Fruit fly (Drosophila melanogaster): Measurements from ENCODE around the gene spi.
A peak's percentile ranks its signal among the peaks of the same experiment; 100 is the strongest.

spi gene

dm6 chr2L:19548158-19548557 is 29.0 kb downstream of the spi start, which contains the start of gene Tep4 (continued):
- TF ChIP-seq CG12071 (GFP tag; optimal IDR thresholded peaks at IDR 0.05) = no peak
- no peak for TF ChIP-seq cg (GFP tag; optimal IDR thresholded peaks at IDR 0.05)
- no peak for TF ChIP-seq caup (GFP tag; optimal IDR thresholded peaks at IDR 0.05; ENCODE audit: severe bottlenecking)
- TF ChIP-seq CG18599 (GFP tag; optimal IDR thresholded peaks at IDR 0.05) = no peak
- no peak for TF ChIP-seq wdn (GFP tag; IDR thresholded peaks at IDR 0.05)
- peak in 1 of 2 experiments; percentile 39 for TF ChIP-seq Pdp1 (GFP tag; optimal IDR thresholded peaks at IDR 0.05)
- TF ChIP-seq CG15073 (GFP tag; optimal IDR thresholded peaks at IDR 0.05) = no peak
- TF ChIP-seq CG8359 (GFP tag; optimal IDR thresholded peaks at IDR 0.05; ENCODE audit: borderline replicate concordance) = no peak
- TF ChIP-seq ssp (GFP tag; IDR thresholded peaks at IDR 0.05) = no peak
- no peak for TF ChIP-seq br (optimal IDR thresholded peaks at IDR 0.05)
- TF ChIP-seq gro (GFP tag; optimal IDR thresholded peaks at IDR 0.05) = no peak
- no peak for TF ChIP-seq CG7745 (tag; optimal IDR thresholded peaks at IDR 0.05)
- no peak for TF ChIP-seq Scr (GFP tag; IDR thresholded peaks at IDR 0.05; ENCODE audit: partially characterized antibody)
- TF ChIP-seq CG7987 (GFP tag; optimal IDR thresholded peaks at IDR 0.05) = no peak
- no peak for TF ChIP-seq Asciz (GFP tag; optimal IDR thresholded peaks at IDR 0.05)
- TF ChIP-seq vfl (GFP tag; optimal IDR thresholded peaks at IDR 0.05) = no peak
- TF ChIP-seq CG2875 (GFP tag; optimal IDR thresholded peaks at IDR 0.05) = no peak
- TF ChIP-seq Bdp1 (GFP tag; optimal IDR thresholded peaks at IDR 0.05) = no peak
- TF ChIP-seq CG10543 (GFP tag; optimal IDR thresholded peaks at IDR 0.05) = no peak
- TF ChIP-seq Neu2 (GFP tag; optimal IDR thresholded peaks at IDR 0.05; ENCODE audit: borderline replicate concordance) = no peak
- no peak for TF ChIP-seq sisA (GFP tag; IDR thresholded peaks at IDR 0.05)
- TF ChIP-seq z (GFP tag; IDR thresholded peaks at IDR 0.05) = no peak
- TF ChIP-seq Bgb (GFP tag; IDR thresholded peaks at IDR 0.05; ENCODE audit: partially characterized antibody) = no peak
- peak; percentile 36 for TF ChIP-seq exex (tag; optimal IDR thresholded peaks at IDR 0.05)
- TF ChIP-seq Gsc (GFP tag; IDR thresholded peaks at IDR 0.05) = no peak
- TF ChIP-seq stwl (tag; optimal IDR thresholded peaks at IDR 0.05) = no peak
- no peak for TF ChIP-seq Sox102F (GFP tag; optimal IDR thresholded peaks at IDR 0.05)
- TF ChIP-seq ara (GFP tag; IDR thresholded peaks at IDR 0.05) = no peak
- TF ChIP-seq Doc3 (GFP tag; IDR thresholded peaks at IDR 0.05; ENCODE audit: partially characterized antibody) = no peak
- TF ChIP-seq MESR4 (GFP tag; optimal IDR thresholded peaks at IDR 0.05) = no peak
- TF ChIP-seq onecut (GFP tag; IDR thresholded peaks at IDR 0.05) = no peak
- no peak for TF ChIP-seq Opbp (GFP tag; IDR thresholded peaks at IDR 0.05; ENCODE audit: partially characterized antibody)
- no peak for TF ChIP-seq HLHmδ (GFP tag; optimal IDR thresholded peaks at IDR 0.05)
- no peak for TF ChIP-seq Side (GFP tag; optimal IDR thresholded peaks at IDR 0.05)
- no peak for TF ChIP-seq CG4424 (GFP tag; optimal IDR thresholded peaks at IDR 0.05)
- TF ChIP-seq wek (GFP tag; optimal IDR thresholded peaks at IDR 0.05) = peak; percentile 23
- TF ChIP-seq dmrt99B (tag; optimal IDR thresholded peaks at IDR 0.05) = no peak
- TF ChIP-seq Lhr (GFP tag; optimal IDR thresholded peaks at IDR 0.05) = no peak
- peak; percentile 92; the same call in 3 of the 4 replicates for TF ChIP-seq chinmo (GFP tag; IDR thresholded peaks at IDR 0.05; ENCODE audit: partially characterized antibody)
- no peak for TF ChIP-seq CG42726 (GFP tag; IDR thresholded peaks at IDR 0.05; ENCODE audit: partially characterized antibody)
- TF ChIP-seq sim (GFP tag; IDR thresholded peaks at IDR 0.05) = no peak
- TF ChIP-seq CG13287 (GFP tag; IDR thresholded peaks at IDR 0.05; ENCODE audit: partially characterized antibody) = no peak; the same call in 1 of the 2 replicates
- TF ChIP-seq Usf (GFP tag; optimal IDR thresholded peaks at IDR 0.05) = no peak
- no peak for TF ChIP-seq NFAT (GFP tag; IDR thresholded peaks at IDR 0.05)
- TF ChIP-seq E2f1 (GFP tag; IDR thresholded peaks at IDR 0.05) = no peak
- no peak for TF ChIP-seq cato (GFP tag; optimal IDR thresholded peaks at IDR 0.05; ENCODE audit: borderline replicate concordance)
- no peak for TF ChIP-seq hkb (optimal IDR thresholded peaks at IDR 0.05)
- TF ChIP-seq hkb (GFP tag; IDR thresholded peaks at IDR 0.05) = no peak
- no peak for TF ChIP-seq CG1603 (tag; optimal IDR thresholded peaks at IDR 0.05)
- no peak for TF ChIP-seq HmgZ (tag; optimal IDR thresholded peaks at IDR 0.05)
